In the genomic region with DNA sequence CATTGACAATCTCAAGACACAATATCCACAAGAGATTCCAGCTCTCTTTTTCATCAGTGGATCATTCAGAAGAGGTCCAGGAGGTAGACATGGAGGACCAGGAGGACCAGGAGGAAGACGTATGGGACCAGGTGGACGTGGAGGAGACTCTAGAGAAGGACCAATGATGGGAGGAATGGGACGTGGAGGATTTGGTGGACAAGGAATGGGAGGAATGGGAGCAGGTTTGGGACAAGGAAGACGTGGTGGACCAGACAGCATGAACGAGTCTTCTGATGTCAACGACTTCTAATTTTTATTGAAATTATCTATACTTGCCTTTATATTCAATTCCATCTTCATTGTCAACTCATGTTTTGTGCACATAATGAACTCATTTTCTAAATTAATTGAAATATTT, we compare ENCODE assay signal across 2 worm cellular contexts.
TF ChIP-seq lines count a peak whose summit lies in the region.

No protein-coding gene starts in this region.

TF ChIP-seq in whole organism, L4 larva, 104 proteins besides CTCF, POLR2A, EP300 and RAD21:
- no peak for TF ChIP-seq ZK546.5 (tag; optimal IDR thresholded peaks at IDR 0.05; lab: Kevin White, UChicago)
- TF ChIP-seq nhr-10 (tag; optimal IDR thresholded peaks at IDR 0.05; lab: Kevin White, UChicago): no peak
- TF ChIP-seq aha-1 (tag; lab: Kevin White, UChicago): peak; percentile 92

TF ChIP-seq in whole organism, young adult, 124 proteins besides CTCF, POLR2A, EP300 and RAD21:
- no peak for TF ChIP-seq F22D6.2 (tag; optimal IDR thresholded peaks at IDR 0.05; lab: Kevin White, UChicago)
- no peak for TF ChIP-seq attf-5 (GFP tag; optimal IDR thresholded peaks at IDR 0.05; lab: Kevin White, UChicago)
- TF ChIP-seq zfh-2 (GFP tag; conservative IDR thresholded peaks at IDR 0.05; lab: Robert Waterston, UW): 0 out of 2 replicates have a peak, but pooled peaks have one; percentile 25
- TF ChIP-seq ceh-100 (GFP tag; IDR thresholded peaks at IDR 0.05; lab: Robert Waterston, UW): no peak
- no peak for TF ChIP-seq B0035.1 (tag; optimal IDR thresholded peaks at IDR 0.05; lab: Kevin White, UChicago)
